Worm (Caenorhabditis elegans): ENCODE data around the gene pole-2.
"Not testable (repeated sequence)": the region's sequence is repeated elsewhere in the genome, so short reads cannot be mapped to it uniquely, and the experiment has no call there.

The pole-2 gene

DNA sequence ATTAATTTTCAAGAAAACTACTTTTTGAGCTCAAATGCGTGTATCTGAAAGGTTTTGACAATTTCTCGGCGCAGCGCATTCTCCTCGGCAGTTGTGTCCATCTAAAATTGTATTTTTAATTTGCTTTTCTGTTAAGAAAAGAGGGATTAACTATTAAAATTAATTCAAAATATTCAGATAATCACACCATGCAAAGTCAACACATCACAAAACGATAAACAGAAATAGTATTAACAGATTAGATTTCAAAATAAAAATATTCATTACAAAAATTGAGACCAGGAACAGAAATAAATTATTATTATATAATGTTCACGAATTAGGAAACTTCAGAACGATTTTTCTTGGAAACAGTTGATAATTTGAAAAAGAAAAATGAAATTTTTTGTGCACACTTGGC is at the start of gene pole-2:
Gene pole-2 (minus strand): TSS at position 101 of the 400 bp plus-strand sequence.
- TF ChIP-seq unc-62 (GFP tag; optimal IDR thresholded peaks at IDR 0.05) = no peak

- no peak for TF ChIP-seq unc-62 (GFP tag; optimal IDR thresholded peaks at IDR 0.05)
Measured at ce11 chrIV:8730469-8730868, 44.1 kb upstream of the pole-2 start, which contains the start of gene F21D5.3. F21D5.3 (plus strand) TSS chrIV:8730815.

ce11 chrIV:8729636-8730035 is 43.2 kb upstream of the pole-2 start:
- TF ChIP-seq unc-62 (GFP tag; optimal IDR thresholded peaks at IDR 0.05) = no peak

DNA sequence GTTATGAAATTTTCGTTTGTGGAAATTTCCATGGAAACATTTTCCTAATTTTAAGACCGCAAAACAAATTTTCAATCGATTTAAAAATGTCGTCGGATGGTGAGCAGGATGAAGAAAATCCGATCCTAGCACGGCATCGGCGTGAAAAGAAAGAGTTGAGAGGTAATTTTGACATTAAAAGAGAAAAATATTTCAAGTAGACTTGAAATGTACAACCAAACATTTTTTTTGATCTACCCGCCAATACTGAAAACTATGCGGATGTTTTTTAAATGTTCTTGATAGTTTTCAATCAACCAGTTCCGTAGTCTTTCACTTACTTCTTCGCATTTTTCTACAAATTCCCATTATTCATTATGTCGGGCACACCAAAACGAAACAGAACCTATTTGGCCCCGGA is 41.7 kb upstream of the pole-2 start, which contains the start of gene otub-3:
Gene otub-3 (plus strand): TSS at position 56 of the 400 bp plus-strand sequence.
- TF ChIP-seq unc-62 (GFP tag; optimal IDR thresholded peaks at IDR 0.05) = no peak

ce11 chrIV:8725345-8725744 is 38.9 kb upstream of the pole-2 start, which contains the start of gene pgm-3:
pgm-3 (plus strand) TSS chrIV:8725722.
- TF ChIP-seq unc-62 (GFP tag; optimal IDR thresholded peaks at IDR 0.05) = no peak

ce11 chrIV:8724907-8725306 is 38.5 kb upstream of the pole-2 start:
- no peak for TF ChIP-seq unc-62 (GFP tag; optimal IDR thresholded peaks at IDR 0.05)

ce11 chrIV:8723720-8724119 is 37.3 kb upstream of the pole-2 start, which contains the start of gene F21D5.9:
F21D5.9 (plus strand) TSS chrIV:8724020.
- no peak for TF ChIP-seq unc-62 (GFP tag; optimal IDR thresholded peaks at IDR 0.05)

DNA sequence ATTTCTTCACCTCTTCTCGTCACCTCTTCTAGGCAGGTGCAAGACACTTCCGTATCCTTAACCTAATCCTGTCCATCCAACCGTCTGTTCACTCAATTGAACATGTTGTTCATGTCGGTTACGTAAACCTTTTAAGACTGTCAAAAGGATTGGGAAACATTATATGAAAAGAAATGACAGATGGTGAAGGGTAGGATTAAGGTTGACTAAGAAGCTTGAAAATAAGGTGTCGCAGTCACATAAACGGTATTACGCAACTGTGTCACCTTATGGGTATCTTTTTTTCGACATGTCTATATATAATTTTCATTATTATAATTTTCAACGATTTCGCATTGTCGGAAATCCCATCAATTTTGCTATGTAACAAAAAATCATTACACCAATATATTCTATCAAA is 36.4 kb upstream of the pole-2 start:
- no peak for TF ChIP-seq unc-62 (GFP tag; optimal IDR thresholded peaks at IDR 0.05)

DNA sequence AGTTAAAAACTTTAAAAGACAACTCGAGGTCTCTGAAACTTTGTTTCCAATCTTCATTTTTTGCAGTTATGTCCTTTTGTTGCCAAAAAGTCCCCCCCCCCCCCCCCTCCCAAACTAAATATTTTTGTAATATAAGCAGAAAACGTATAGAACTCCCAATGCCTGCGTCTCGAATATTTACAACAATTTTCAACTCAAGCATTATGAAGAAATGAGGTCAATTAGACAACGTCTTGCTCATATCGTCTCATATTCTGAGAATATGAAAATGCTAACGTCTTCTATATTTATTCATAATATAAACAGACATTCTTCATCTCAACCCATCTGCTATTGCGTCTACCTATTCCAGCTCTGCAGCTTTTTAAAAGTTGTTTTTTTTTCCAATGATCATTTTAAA is 31.7 kb upstream of the pole-2 start, which contains the start of gene H23L24.1:
Gene H23L24.1 (plus strand): TSS at position 301 of the 400 bp plus-strand sequence.
- TF ChIP-seq unc-62 (GFP tag; optimal IDR thresholded peaks at IDR 0.05) = no peak

- not testable (repeated sequence) for TF ChIP-seq unc-62 (GFP tag; optimal IDR thresholded peaks at IDR 0.05)
Measured at ce11 chrIV:8715032-8715431, 28.6 kb upstream of the pole-2 start, which contains the start of the genes parg-2 and ipla-5. parg-2 (minus strand) TSS chrIV:8715132. ipla-5 (plus strand) TSS chrIV:8715247.

ce11 chrIV:8708046-8708445 is 21.6 kb upstream of the pole-2 start:
- TF ChIP-seq unc-62 (GFP tag; optimal IDR thresholded peaks at IDR 0.05) = no peak

ce11 chrIV:8705504-8705903 is 19.1 kb upstream of the pole-2 start, which contains the start of gene H23L24.4:
H23L24.4 (minus strand) TSS chrIV:8705604.
- TF ChIP-seq unc-62 (GFP tag; optimal IDR thresholded peaks at IDR 0.05) = no peak

DNA sequence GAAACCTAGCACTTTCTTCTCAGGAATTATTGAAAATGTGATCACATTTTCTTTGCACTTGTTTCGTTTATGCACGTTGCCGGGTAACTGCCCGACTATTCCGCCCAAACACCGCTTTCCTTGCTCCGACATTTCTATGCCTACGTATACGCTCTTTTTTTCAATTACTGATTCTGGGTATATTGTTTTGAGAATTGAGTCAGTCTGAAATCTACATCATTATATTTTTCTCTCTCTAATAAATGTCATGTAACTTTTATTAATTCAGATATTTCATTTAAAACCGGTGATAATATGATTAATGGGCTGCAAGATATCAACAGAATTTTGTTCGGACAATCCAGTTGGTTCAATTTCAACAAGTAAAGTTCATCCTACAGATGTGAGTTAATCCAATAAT is 11.0 kb upstream of the pole-2 start, which contains the start of gene ttll-11:
Gene ttll-11 (plus strand): TSS at position 301 of the 400 bp plus-strand sequence.
- TF ChIP-seq unc-62 (GFP tag; optimal IDR thresholded peaks at IDR 0.05) = no peak

DNA sequence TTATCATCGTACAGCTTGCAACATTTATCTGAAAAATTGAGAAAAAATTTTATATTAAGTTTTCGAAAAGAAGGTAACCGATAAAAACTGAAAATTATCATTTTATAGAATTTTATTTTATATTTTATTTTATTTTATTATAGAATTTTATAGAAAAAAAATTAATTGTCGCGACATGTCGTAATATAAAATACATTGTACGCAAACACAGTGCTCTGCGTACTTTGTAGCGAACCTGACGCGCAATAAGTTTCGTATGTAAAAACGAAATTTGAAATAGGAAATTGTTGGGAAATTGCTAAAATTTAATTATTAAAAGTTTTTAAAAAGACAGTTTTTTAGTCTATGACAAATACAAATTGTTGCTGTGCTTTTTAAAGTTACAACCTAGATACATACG is 5.1 kb upstream of the pole-2 start, which contains the start of the genes hst-1 and ints-6:
Gene hst-1 (minus strand): TSS at position 28 of the 400 bp plus-strand sequence.
Gene ints-6 (plus strand): TSS at position 260 of the 400 bp plus-strand sequence.
- TF ChIP-seq unc-62 (GFP tag; optimal IDR thresholded peaks at IDR 0.05) = no peak

ce11 chrIV:8687605-8688191 is 1.3 kb upstream of the pole-2 start, which contains the start of gene snrp-3:
snrp-3 (minus strand) TSS chrIV:8687810.
- TF ChIP-seq unc-62 (GFP tag; optimal IDR thresholded peaks at IDR 0.05) = no peak

ce11 chrIV:8686966-8687365 is 556 bp upstream of the pole-2 start:
- no peak for TF ChIP-seq unc-62 (GFP tag; optimal IDR thresholded peaks at IDR 0.05)

- no peak for TF ChIP-seq unc-62 (GFP tag; optimal IDR thresholded peaks at IDR 0.05)
Measured at ce11 chrIV:8679225-8679624, 7.2 kb downstream of the pole-2 start, which contains the start of gene nlp-60. nlp-60 (minus strand) TSS chrIV:8679325.
